Fruit fly (Drosophila melanogaster): ENCODE measurements around the gene CG13358.

Gene CG13358

DNA sequence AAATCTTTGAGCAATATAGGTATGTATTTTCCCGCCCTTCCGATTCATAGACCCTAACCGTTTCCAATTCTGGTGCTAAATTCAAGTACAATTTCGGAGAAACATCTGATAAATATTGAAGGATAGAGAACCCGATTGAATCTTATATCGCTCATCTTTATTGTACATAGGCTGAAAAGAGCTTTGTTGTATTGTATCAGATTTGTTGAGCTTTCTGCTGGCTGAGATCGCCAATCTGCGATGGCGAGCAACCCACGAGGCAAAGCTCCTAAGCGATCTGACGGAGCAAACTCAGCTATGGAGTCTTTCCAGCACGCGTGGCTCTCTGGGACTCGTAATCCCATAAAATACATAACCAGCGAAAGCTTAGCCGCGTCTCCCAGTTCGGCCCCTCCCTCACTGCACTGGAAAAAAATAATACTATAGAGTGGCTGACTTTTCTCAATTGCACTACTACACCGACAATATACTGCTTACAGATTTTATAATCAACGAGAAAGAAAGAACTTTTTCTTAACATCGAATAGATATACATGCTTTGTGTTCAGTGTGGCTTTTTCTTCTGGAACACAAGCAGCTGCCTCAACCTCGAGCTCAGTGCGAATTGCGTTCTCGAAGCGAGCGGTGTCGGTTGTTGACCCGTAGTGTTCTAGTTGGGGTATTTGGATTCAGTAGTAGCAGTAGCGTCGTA, 48.9 kb downstream of the CG13358 start:
- TF ChIP-seq CG8478 (optimal IDR thresholded peaks at IDR 0.05) (no peak), CTCF (optimal IDR thresholded peaks at IDR 0.05) (no peak)

DNA sequence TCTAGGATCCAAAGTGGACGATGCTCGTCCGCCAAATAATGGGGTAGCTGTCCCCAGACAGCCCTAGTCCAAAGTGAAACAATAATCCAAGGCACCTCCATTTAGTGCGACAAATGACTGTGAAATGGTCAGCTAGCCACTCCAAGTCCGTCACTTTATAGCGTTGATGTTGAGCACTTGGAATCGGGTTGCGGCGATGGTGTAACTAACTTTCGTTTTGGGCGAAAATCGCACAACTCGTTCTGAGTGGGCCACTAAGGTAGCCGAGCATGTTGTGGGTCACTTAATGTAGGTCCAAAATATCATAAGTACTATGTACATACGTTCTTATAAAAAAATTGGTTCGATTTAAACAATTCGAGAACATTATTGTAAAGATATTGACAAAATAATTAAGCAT, 51.2 kb downstream of the CG13358 start, which contains the start of gene CG13361:
Gene CG13361 (minus strand): TSS at position 101 of the 400 bp plus-strand sequence.
- TF ChIP-seq CG8478 (optimal IDR thresholded peaks at IDR 0.05) (no peak), CTCF (optimal IDR thresholded peaks at IDR 0.05) (no peak)

Measured in S2 (cell line).